Worm (Caenorhabditis elegans) whole organism, young adult: ENCODE results near the gene F57B9.1.

Source experiments
- ceh-91 ChIP-seq: fragments of 200-800 bp; sonication (Bioruptor generic); IDR thresholded peaks from 2 replicates; pipeline ENCODE4 v1.3.6; 2022; ENCODE audit warnings: missing genetic modification reagents, missing genetic modification characterization, missing compliant biosample characterization
- chd-7 ChIP-seq: sonication (generic microtip); optimal IDR thresholded peaks from 2 replicates; lab custom pipeline; 2016; ENCODE audit warnings: mild to moderate bottlenecking, missing genetic modification characterization, moderate library complexity, missing compliant biosample characterization
- egl-44 ChIP-seq: fragments of 200-800 bp; sonication (Bioruptor generic); IDR thresholded peaks from 2 replicates; pipeline ENCODE4 v1.3.6; 2022; ENCODE audit warnings: missing genetic modification reagents, missing genetic modification characterization, missing compliant biosample characterization
- ekl-4 ChIP-seq: fragments of 200-800 bp; sonication (Bioruptor generic); IDR thresholded peaks from 2 replicates; pipeline ENCODE4 v1.3.6; 2022; ENCODE audit warnings: missing genetic modification reagents, missing genetic modification characterization, missing compliant biosample characterization
- fkh-3 ChIP-seq: sonication (generic microtip); optimal IDR thresholded peaks from 2 replicates; lab custom pipeline; 2016; ENCODE audit warnings: mild to moderate bottlenecking, missing genetic modification characterization, missing compliant biosample characterization
- lsl-1 ChIP-seq: fragments of 200-800 bp; sonication (Bioruptor generic); optimal IDR thresholded peaks from 2 replicates; lab custom pipeline; 2018; ENCODE audit warnings: mild to moderate bottlenecking, missing genetic modification characterization, moderate library complexity, missing compliant biosample characterization
- madf-6 ChIP-seq: fragments of 200-800 bp; sonication (Bioruptor generic); IDR thresholded peaks from 2 replicates; pipeline ENCODE4 v1.3.6; 2022; ENCODE audit warnings: missing genetic modification reagents, missing genetic modification characterization, missing compliant biosample characterization
- pha-4 ChIP-seq: fragments of 150-350 bp; sonication (generic microtip); optimal IDR thresholded peaks from 2 replicates; lab custom pipeline; 2014; ENCODE audit warnings: missing biosample characterization, missing genetic modification reagents, missing genetic modification characterization
- snpc-3.4 ChIP-seq: sonication (generic microtip); optimal IDR thresholded peaks from 2 replicates; lab custom pipeline; 2017; ENCODE audit warnings: missing genetic modification characterization, mild to moderate bottlenecking, missing compliant biosample characterization, antibody characterized with exemption, moderate library complexity, missing genotype, missing genetic modification reagents
- unc-130 ChIP-seq: sonication (generic microtip); optimal IDR thresholded peaks from 2 replicates; lab custom pipeline; 2016; ENCODE audit warnings: missing genetic modification reagents, missing genetic modification characterization, missing compliant biosample characterization
- zfh-2 ChIP-seq: fragments of 200-800 bp; sonication (Bioruptor generic); conservative IDR thresholded peaks from 2 replicates; pipeline ENCODE4 v1.3.6; 2022; ENCODE audit warnings: missing genetic modification reagents, missing genetic modification characterization, missing compliant biosample characterization
- ztf-18 ChIP-seq: sonication (generic microtip); optimal IDR thresholded peaks from 2 replicates; lab custom pipeline; 2016; ENCODE audit warnings: missing genotype, mild to moderate bottlenecking, missing genetic modification characterization, missing compliant biosample characterization
- ztf-6 ChIP-seq: fragments of 200-800 bp; sonication (Bioruptor generic); IDR thresholded peaks from 2 replicates; pipeline ENCODE4 v1.3.6; 2022; ENCODE audit warnings: missing genetic modification reagents, missing genetic modification characterization, missing compliant biosample characterization

- TF ChIP-seq snpc-3.4 (tag; lab: Kevin White, UChicago) (no peak), ekl-4 (no peak), chd-7 (no peak), lsl-1 (GFP tag; lab: Kevin White, UChicago) (no peak), ztf-6 (no peak), ceh-91 (GFP tag; lab: Robert Waterston, UW) (no peak), madf-6 (GFP tag; lab: Robert Waterston, UW) (no peak), fkh-3 (no peak), pha-4 (tag; lab: Kevin White, UChicago) (no peak), egl-44 (GFP tag; lab: Robert Waterston, UW) (no peak), unc-130 (no peak), zfh-2 (GFP tag; lab: Robert Waterston, UW) (no peak), ztf-18 (tag; lab: Kevin White, UChicago) (no peak)
These were observed 16.1 kb upstream of the F57B9.1 start, which contains the start of gene abu-13 for ce11 chrIII:6945747-6946146.
